Worm (Caenorhabditis elegans): ENCODE results near the gene nhr-179.

- no peak for TF ChIP-seq pha-4 (tag; optimal IDR thresholded peaks at IDR 0.05)
- no peak for TF ChIP-seq aly-2 (tag; optimal IDR thresholded peaks at IDR 0.05)
- TF ChIP-seq elt-2 (tag; optimal IDR thresholded peaks at IDR 0.05) = peak; percentile 70
- TF ChIP-seq snpc-4 (tag; optimal IDR thresholded peaks at IDR 0.05) = no peak
- no peak for TF ChIP-seq tbx-2 (tag; optimal IDR thresholded peaks at IDR 0.05)
- no peak for TF ChIP-seq unc-62 (GFP tag; optimal IDR thresholded peaks at IDR 0.05)
- TF ChIP-seq ceh-9 (tag; optimal IDR thresholded peaks at IDR 0.05) = no peak
- TF ChIP-seq jun-1 (tag; optimal IDR thresholded peaks at IDR 0.05) = no peak
These were observed 8.6 kb downstream of the nhr-179 start, which contains the start of gene nhr-177 for ce11 chrV:1610097-1610496.

Measured in whole organism, L3 larva.